Fruit fly (Drosophila melanogaster) whole organism, embryonic: ENCODE data around the gene CG17450.

Source experiments
- CG15696 ChIP-seq: fragments of 200-800 bp; sonication (Bioruptor generic); optimal IDR thresholded peaks from 2 replicates; lab custom pipeline; 2019; ENCODE audit warnings: missing biosample characterization, mild to moderate bottlenecking, missing genetic modification characterization, moderate library complexity
- CG16815 ChIP-seq: fragments of 200-800 bp; sonication (Bioruptor generic); optimal IDR thresholded peaks from 3 replicates; lab custom pipeline; 2017; ENCODE audit warnings: missing biosample characterization, mild to moderate bottlenecking, missing genetic modification characterization
- CG8359 ChIP-seq: fragments of 200-800 bp; sonication (Bioruptor generic); optimal IDR thresholded peaks from 2 replicates; lab custom pipeline; 2017; ENCODE audit warnings: missing biosample characterization, mild to moderate bottlenecking, missing genetic modification characterization, borderline replicate concordance
- D19B ChIP-seq: fragments of 200-800 bp; sonication (Bioruptor generic); optimal IDR thresholded peaks from 2 replicates; lab custom pipeline; 2017; ENCODE audit warnings: missing biosample characterization, mild to moderate bottlenecking, missing genetic modification characterization
- Fer1 ChIP-seq: fragments of 200-800 bp; sonication (Bioruptor generic); optimal IDR thresholded peaks from 2 replicates; lab custom pipeline; 2017; ENCODE audit warnings: missing biosample characterization, mild to moderate bottlenecking, missing genetic modification characterization
- br ChIP-seq: fragments of >200 bp; optimal IDR thresholded peaks from 2 replicates; lab custom pipeline; 2017
- croc ChIP-seq: fragments of 200-800 bp; sonication (Bioruptor generic); conservative IDR thresholded peaks from 3 replicates; pipeline ENCODE4 v1.3.6; 2022; ENCODE audit warnings: missing biosample characterization, missing genetic modification characterization
- kni ChIP-seq: fragments of 200-800 bp; sonication (Bioruptor generic); optimal IDR thresholded peaks from 3 replicates; lab custom pipeline; 2017; ENCODE audit warnings: mild to moderate bottlenecking, missing biosample characterization, missing genetic modification reagents, missing genetic modification characterization
- sug ChIP-seq: fragments of 200-800 bp; optimal IDR thresholded peaks from 2 replicates; lab custom pipeline; 2019; ENCODE audit warnings: missing biosample characterization, mild to moderate bottlenecking, missing genetic modification characterization, moderate library complexity
- yki ChIP-seq: fragments of >200 bp; optimal IDR thresholded peaks from 3 replicates; lab custom pipeline; 2018

dm6 chrX:21588000-21588399, 20.7 kb downstream of the CG17450 start:
- no peak for TF ChIP-seq kni (GFP tag; lab: Kevin White, UChicago)
- TF ChIP-seq sug (tag; lab: Kevin White, UChicago), result no peak
- TF ChIP-seq CG16815 (GFP tag; lab: Kevin White, UChicago), result no peak
- no peak for TF ChIP-seq D19B (GFP tag; lab: Kevin White, UChicago)
- no peak for TF ChIP-seq br
- TF ChIP-seq croc (GFP tag; lab: Robert Waterston, UW), result no peak
- no peak for TF ChIP-seq yki
- no peak for TF ChIP-seq Fer1 (GFP tag; lab: Kevin White, UChicago)
- no peak for TF ChIP-seq CG8359 (GFP tag; lab: Kevin White, UChicago)
- TF ChIP-seq CG15696 (tag; lab: Kevin White, UChicago), result no peak
